Fruit fly (Drosophila melanogaster) whole organism, embryonic: Measurements from ENCODE around the gene CG14837.

Source experiments
- CG12299 ChIP-seq: fragments of 200-800 bp; sonication (Bioruptor generic); optimal IDR thresholded peaks from 2 replicates; lab custom pipeline; 2018; ENCODE audit warnings: missing biosample characterization, mild to moderate bottlenecking, missing genetic modification characterization
- CG1233 ChIP-seq: fragments of 200-800 bp; sonication (Bioruptor generic); optimal IDR thresholded peaks from 4 replicates; lab custom pipeline; 2018; ENCODE audit warnings: missing biosample characterization, mild to moderate bottlenecking, missing genetic modification characterization
- Doc2 ChIP-seq: fragments of 200-800 bp; sonication (Bioruptor generic); IDR thresholded peaks from 2 replicates; pipeline ENCODE4 v1.3.6; 2022; ENCODE audit warnings: missing biosample characterization, missing genetic modification characterization
- Pdp1 ChIP-seq, 2 experiments: fragments of 200-800 bp; sonication (Bioruptor generic); optimal IDR thresholded peaks; 3 replicates each; lab custom pipeline; 2016; ENCODE audit warnings: missing biosample characterization in 2 of 2, missing genetic modification characterization in 2 of 2, mild to moderate bottlenecking in 1 of 2, moderate library complexity in 1 of 2
- Side ChIP-seq: fragments of 200-800 bp; sonication (Bioruptor generic); optimal IDR thresholded peaks from 2 replicates; lab custom pipeline; 2016; ENCODE audit warnings: missing biosample characterization, missing genetic modification characterization
- br ChIP-seq: fragments of >200 bp; optimal IDR thresholded peaks from 2 replicates; lab custom pipeline; 2017
- cato ChIP-seq: fragments of 200-800 bp; sonication (Bioruptor generic); optimal IDR thresholded peaks from 2 replicates; lab custom pipeline; 2016; ENCODE audit warnings: missing biosample characterization, missing genetic modification characterization, borderline replicate concordance
- chn ChIP-seq: fragments of 200-800 bp; sonication (Bioruptor generic); optimal IDR thresholded peaks from 2 replicates; lab custom pipeline; 2016; ENCODE audit warnings: missing biosample characterization, missing genetic modification characterization
- cwo ChIP-seq: fragments of 200-800 bp; sonication (Bioruptor generic); optimal IDR thresholded peaks from 3 replicates; lab custom pipeline; 2017; ENCODE audit warnings: missing biosample characterization, missing genetic modification characterization, mild to moderate bottlenecking, moderate library complexity, missing genetic modification reagents
- lmd ChIP-seq: fragments of 200-800 bp; sonication (Bioruptor generic); IDR thresholded peaks from 2 replicates; pipeline ENCODE4 v1.3.6; 2022; ENCODE audit warnings: missing biosample characterization, missing genetic modification characterization
- schlank ChIP-seq: fragments of 200-800 bp; sonication (Bioruptor generic); optimal IDR thresholded peaks from 2 replicates; lab custom pipeline; 2018; ENCODE audit warnings: missing biosample characterization, mild to moderate bottlenecking, missing genetic modification characterization
- tin ChIP-seq: fragments of 200-800 bp; sonication (Bioruptor generic); optimal IDR thresholded peaks from 3 replicates; lab custom pipeline; 2016; ENCODE audit warnings: missing biosample characterization, missing genetic modification characterization

DNA sequence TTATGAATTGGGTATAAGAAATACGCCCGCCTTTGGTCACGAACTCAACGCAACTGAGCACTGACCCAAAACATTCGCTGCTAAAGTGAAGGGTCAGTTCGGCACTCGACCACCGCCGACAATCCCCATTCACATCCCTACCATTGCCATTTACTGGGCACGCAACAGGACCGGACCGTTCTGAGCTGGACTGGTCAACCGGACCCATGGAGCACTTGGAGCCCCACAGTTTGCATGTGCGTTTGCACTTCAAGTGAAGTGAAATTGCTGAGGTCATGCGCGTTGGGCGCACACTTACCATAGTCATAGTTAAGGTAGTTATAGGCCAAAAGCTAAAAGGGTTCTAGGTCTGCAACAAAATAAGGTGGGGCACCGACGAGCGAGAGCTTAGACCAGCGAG is at the start of gene CG14837:
- TF ChIP-seq lmd (GFP tag; lab: Robert Waterston, UW) (no peak), Doc2 (GFP tag; lab: Robert Waterston, UW) (no peak), br (lab: Kevin White, UChicago) (no peak), cwo (GFP tag; lab: Kevin White, UChicago) (no peak), Side (GFP tag; lab: Kevin White, UChicago) (no peak), Pdp1 (GFP tag; optimal IDR thresholded peaks at IDR 0.05; lab: Kevin White, UChicago) (no peak), chn (GFP tag; lab: Kevin White, UChicago) (no peak), cato (no peak), CG12299 (tag; lab: Kevin White, UChicago) (no peak), tin (no peak), CG1233 (GFP tag; lab: Kevin White, UChicago) (no peak), schlank (tag; lab: Kevin White, UChicago) (no peak)
